In genomic region chr2L:6546883-6547471, dm6 we compare ENCODE assay signal across 3 fruit fly cellular contexts.
A peak's percentile ranks its signal among the peaks of the same experiment; 100 is the strongest.
TF ChIP-seq lines count a peak whose summit lies in the region.

Gene eya (minus strand): TSS chr2L:6546976.

- no peak for TF ChIP-seq CTCF in whole organism, embryonic (GFP tag; optimal IDR thresholded peaks at IDR 0.05; lab: Kevin White, UChicago)

TF ChIP-seq in whole organism, adult, 20 proteins besides CTCF, POLR2A, EP300 and RAD21:
- no peak for TF ChIP-seq CG7101 (tag; optimal IDR thresholded peaks at IDR 0.05; lab: Kevin White, UChicago)
- no peak for TF ChIP-seq CG33017 (tag; optimal IDR thresholded peaks at IDR 0.05; lab: Kevin White, UChicago)
- no peak for TF ChIP-seq CG7045 (GFP tag; optimal IDR thresholded peaks at IDR 0.05; lab: Kevin White, UChicago)
- TF ChIP-seq bab1 (GFP tag; optimal IDR thresholded peaks at IDR 0.05; lab: Kevin White, UChicago) = no peak
- no peak for TF ChIP-seq Hr96 (GFP tag; optimal IDR thresholded peaks at IDR 0.05; lab: Kevin White, UChicago)
- TF ChIP-seq kay (GFP tag; lab: Kevin White, UChicago; ENCODE audit: borderline replicate concordance) = peak; percentile 55
- no peak for TF ChIP-seq Mnt (GFP tag; optimal IDR thresholded peaks at IDR 0.05; lab: Kevin White, UChicago)
- peak; percentile 24 for TF ChIP-seq tj (GFP tag; optimal IDR thresholded peaks at IDR 0.05; lab: Kevin White, UChicago)

TF ChIP-seq in whole organism, embryonic, 481 proteins besides CTCF, POLR2A, EP300 and RAD21:
- TF ChIP-seq trh (GFP tag; optimal IDR thresholded peaks at IDR 0.05; lab: Kevin White, UChicago) = no peak
- TF ChIP-seq sug (tag; optimal IDR thresholded peaks at IDR 0.05; lab: Kevin White, UChicago) = no peak
- TF ChIP-seq seq (GFP tag; IDR thresholded peaks at IDR 0.05; lab: Robert Waterston, UW) = no peak
- TF ChIP-seq Jarid2 (GFP tag; optimal IDR thresholded peaks at IDR 0.05; lab: Kevin White, UChicago) = peak; percentile 34
- no peak for TF ChIP-seq cas (GFP tag; IDR thresholded peaks at IDR 0.05; lab: Robert Waterston, UW)
- TF ChIP-seq Nf-YA (GFP tag; IDR thresholded peaks at IDR 0.05; lab: Robert Waterston, UW) = 0 out of 2 replicates have a peak, but pooled peaks have one; percentile 44
- TF ChIP-seq kni (GFP tag; optimal IDR thresholded peaks at IDR 0.05; lab: Kevin White, UChicago) = no peak
- peak; percentile 12; the same call in 1 of the 2 replicates for TF ChIP-seq Bgb (GFP tag; IDR thresholded peaks at IDR 0.05; lab: Robert Waterston, UW; ENCODE audit: partially characterized antibody)
- no peak for TF ChIP-seq CG5245 (GFP tag; optimal IDR thresholded peaks at IDR 0.05; lab: Kevin White, UChicago)
- no peak for TF ChIP-seq CG13624 (GFP tag; optimal IDR thresholded peaks at IDR 0.05; lab: Kevin White, UChicago)
- TF ChIP-seq kay (GFP tag; optimal IDR thresholded peaks at IDR 0.05; lab: Kevin White, UChicago) = no peak
- peak; percentile 69 for TF ChIP-seq Deaf1 (tag; optimal IDR thresholded peaks at IDR 0.05; lab: Kevin White, UChicago)
- peak; percentile 96 for TF ChIP-seq Nf-YC (tag; optimal IDR thresholded peaks at IDR 0.05; lab: Kevin White, UChicago)
- TF ChIP-seq Adf1 (GFP tag; IDR thresholded peaks at IDR 0.05; lab: Robert Waterston, UW) = peak; percentile 68
- no peak for TF ChIP-seq NK7.1 (GFP tag; optimal IDR thresholded peaks at IDR 0.05; lab: Kevin White, UChicago)
- peak; percentile 96 for TF ChIP-seq trem (tag; optimal IDR thresholded peaks at IDR 0.05; lab: Kevin White, UChicago)
- peak; percentile 81 for TF ChIP-seq CG1832 (GFP tag; optimal IDR thresholded peaks at IDR 0.05; lab: Kevin White, UChicago)
- peak; percentile 48 for TF ChIP-seq bbx (GFP tag; IDR thresholded peaks at IDR 0.05; lab: Robert Waterston, UW; ENCODE audit: partially characterized antibody)
- TF ChIP-seq nerfin-1 (tag; optimal IDR thresholded peaks at IDR 0.05; lab: Kevin White, UChicago) = peak; percentile 32
- TF ChIP-seq amos (GFP tag; IDR thresholded peaks at IDR 0.05; lab: Robert Waterston, UW; ENCODE audit: partially characterized antibody) = peak; percentile 12; the same call in 1 of the 2 replicates
- no peak for TF ChIP-seq CG9727 (GFP tag; optimal IDR thresholded peaks at IDR 0.05; lab: Kevin White, UChicago)
- no peak for TF ChIP-seq CG7987 (GFP tag; optimal IDR thresholded peaks at IDR 0.05; lab: Kevin White, UChicago)
- no peak for TF ChIP-seq tx (GFP tag; optimal IDR thresholded peaks at IDR 0.05; lab: Kevin White, UChicago)
- TF ChIP-seq repo (GFP tag; optimal IDR thresholded peaks at IDR 0.05; lab: Kevin White, UChicago) = no peak
- no peak for TF ChIP-seq corto (GFP tag; optimal IDR thresholded peaks at IDR 0.05; lab: Kevin White, UChicago)
- TF ChIP-seq Nf-YB (GFP tag; optimal IDR thresholded peaks at IDR 0.05; lab: Kevin White, UChicago) = peak; percentile 98
- no peak for TF ChIP-seq ash1 (GFP tag; optimal IDR thresholded peaks at IDR 0.05; lab: Kevin White, UChicago)
- no peak for TF ChIP-seq Pdp1 (GFP tag; optimal IDR thresholded peaks at IDR 0.05; lab: Kevin White, UChicago)
- peak; percentile 98 for TF ChIP-seq z (GFP tag; IDR thresholded peaks at IDR 0.05; lab: Robert Waterston, UW)
- no peak for TF ChIP-seq p53 (GFP tag; optimal IDR thresholded peaks at IDR 0.05; lab: Kevin White, UChicago)
- no peak for TF ChIP-seq sens-2 (GFP tag; IDR thresholded peaks at IDR 0.05; lab: Robert Waterston, UW)
- TF ChIP-seq B-H2 (GFP tag; optimal IDR thresholded peaks at IDR 0.05; lab: Kevin White, UChicago) = no peak
- TF ChIP-seq CG4404 (GFP tag; IDR thresholded peaks at IDR 0.05; lab: Robert Waterston, UW) = no peak
- no peak for TF ChIP-seq exex (tag; optimal IDR thresholded peaks at IDR 0.05; lab: Kevin White, UChicago)

TF ChIP-seq in whole organism, prepupa, 60 proteins besides CTCF, POLR2A, EP300 and RAD21:
- TF ChIP-seq fkh (GFP tag; optimal IDR thresholded peaks at IDR 0.05; lab: Kevin White, UChicago) (no peak), svp (GFP tag; lab: Kevin White, UChicago) (peak; percentile 47)
TF ChIP-seq in whole organism, prepupa: peak in this region for 1.
